Fruit fly (Drosophila melanogaster): ENCODE results near the gene CG14223.

The CG14223 gene

dm6 chrX:19642819-19643504 is 20.8 kb downstream of the CG14223 start, which contains the start of the genes CG12237 and Sec61gamma (continued):
- TF ChIP-seq Sry-β (GFP tag; optimal IDR thresholded peaks at IDR 0.05) (peak; percentile 96), sd (tag; optimal IDR thresholded peaks at IDR 0.05) (peak; percentile 84), lmd (GFP tag; IDR thresholded peaks at IDR 0.05) (no peak; the same call in 1 of the 2 replicates), CG12071 (GFP tag; optimal IDR thresholded peaks at IDR 0.05) (no peak), dmrt11E (tag; optimal IDR thresholded peaks at IDR 0.05) (peak; percentile 6), ac (GFP tag; optimal IDR thresholded peaks at IDR 0.05) (no peak), CG15514 (GFP tag; optimal IDR thresholded peaks at IDR 0.05) (peak; percentile 79), HLHmδ (GFP tag; optimal IDR thresholded peaks at IDR 0.05) (peak; percentile 85), CG7786 (GFP tag; optimal IDR thresholded peaks at IDR 0.05) (no peak), slp2 (GFP tag; optimal IDR thresholded peaks at IDR 0.05) (peak; percentile 13), vfl (GFP tag; optimal IDR thresholded peaks at IDR 0.05) (no peak), Myb (GFP tag; optimal IDR thresholded peaks at IDR 0.05) (peak; percentile 22), CoRest (tag; optimal IDR thresholded peaks at IDR 0.05) (peak; percentile 53), CG12155 (GFP tag; optimal IDR thresholded peaks at IDR 0.05) (no peak), CG18262 (tag; optimal IDR thresholded peaks at IDR 0.05) (no peak), mirr (GFP tag; optimal IDR thresholded peaks at IDR 0.05) (peak; percentile 26), jumu (GFP tag; optimal IDR thresholded peaks at IDR 0.05) (peak; percentile 6), PHDP (tag; optimal IDR thresholded peaks at IDR 0.05) (no peak), shn (GFP tag; optimal IDR thresholded peaks at IDR 0.05) (no peak), tio (GFP tag; optimal IDR thresholded peaks at IDR 0.05) (no peak), Opbp (GFP tag; IDR thresholded peaks at IDR 0.05; ENCODE audit: partially characterized antibody) (no peak; the same call in 2 of the 3 replicates), tap (tag; optimal IDR thresholded peaks at IDR 0.05) (no peak), klu (GFP tag; IDR thresholded peaks at IDR 0.05) (no peak), Hey (tag; optimal IDR thresholded peaks at IDR 0.05) (no peak), Fer3 (tag; optimal IDR thresholded peaks at IDR 0.05) (peak; percentile 1), chm (GFP tag; IDR thresholded peaks at IDR 0.05) (peak; percentile 41; the same call in 1 of the 2 replicates), nmo (GFP tag; optimal IDR thresholded peaks at IDR 0.05) (peak; percentile 33), Pdp1 (GFP tag; optimal IDR thresholded peaks at IDR 0.05) (peak in 1 of 2 experiments; percentile 38), CG8281 (tag; optimal IDR thresholded peaks at IDR 0.05) (no peak), CG17568 (GFP tag; optimal IDR thresholded peaks at IDR 0.05) (no peak), tx (GFP tag; optimal IDR thresholded peaks at IDR 0.05) (no peak), rib (GFP tag; IDR thresholded peaks at IDR 0.05) (peak; percentile 55), CG9215 (GFP tag; IDR thresholded peaks at IDR 0.05) (peak; percentile 29), Rfx (GFP tag; IDR thresholded peaks at IDR 0.05) (peak; percentile 72), wek (GFP tag; optimal IDR thresholded peaks at IDR 0.05) (no peak), CG6254 (GFP tag; optimal IDR thresholded peaks at IDR 0.05) (no peak), vvl (GFP tag; IDR thresholded peaks at IDR 0.05) (peak; percentile 57; the same call in 1 of the 2 replicates), Dp (GFP tag; optimal IDR thresholded peaks at IDR 0.05) (peak; percentile 10), CG30020 (tag; optimal IDR thresholded peaks at IDR 0.05) (peak; percentile 28), pita (GFP tag; optimal IDR thresholded peaks at IDR 0.05) (no peak), pfk (GFP tag; optimal IDR thresholded peaks at IDR 0.05) (peak; percentile 13), nau (GFP tag; optimal IDR thresholded peaks at IDR 0.05) (no peak), pho (GFP tag; optimal IDR thresholded peaks at IDR 0.05) (peak; percentile 10), D (optimal IDR thresholded peaks at IDR 0.05) (no peak), D (GFP tag; optimal IDR thresholded peaks at IDR 0.05) (no peak), CG2202 (tag; optimal IDR thresholded peaks at IDR 0.05) (no peak), cg (GFP tag; optimal IDR thresholded peaks at IDR 0.05) (peak; percentile 36), Meics (GFP tag; optimal IDR thresholded peaks at IDR 0.05) (peak; percentile 49), CG14014 (GFP tag; IDR thresholded peaks at IDR 0.05) (peak; percentile 9; the same call in 1 of the 2 replicates)

All from whole organism, embryonic.